Worm (Caenorhabditis elegans) whole organism, young adult: Measurements from ENCODE around the gene sru-21.
"Not testable (repeated sequence)": the region's sequence is repeated elsewhere in the genome, so short reads cannot be mapped to it uniquely, and the experiment has no call there.

Source experiments
- D2030.7 ChIP-seq: fragments of 200-800 bp; sonication (Bioruptor generic); IDR thresholded peaks from 2 replicates; pipeline ENCODE4 v1.3.6; 2022; ENCODE audit warnings: missing genetic modification reagents, missing genetic modification characterization, missing compliant biosample characterization
- F23B12.7 ChIP-seq: sonication (generic microtip); optimal IDR thresholded peaks from 2 replicates; lab custom pipeline; 2017; ENCODE audit warnings: missing genetic modification characterization, mild to moderate bottlenecking, missing compliant biosample characterization, antibody characterized with exemption, moderate library complexity; ENCODE audit not compliant: insufficient read depth
- F49E8.2 ChIP-seq: sonication (generic microtip); optimal IDR thresholded peaks from 3 replicates; lab custom pipeline; 2017; ENCODE audit warnings: missing genetic modification characterization, mild to moderate bottlenecking, missing compliant biosample characterization, antibody characterized with exemption, moderate library complexity; ENCODE audit not compliant: insufficient read depth
- K11D2.4 ChIP-seq: fragments of 200-800 bp; sonication (Bioruptor generic); IDR thresholded peaks from 2 replicates; pipeline ENCODE4 v1.3.6; 2022; ENCODE audit warnings: missing genetic modification reagents, missing genetic modification characterization, missing compliant biosample characterization
- aptf-2 ChIP-seq: fragments of 200-800 bp; sonication (Bioruptor generic); conservative IDR thresholded peaks from 2 replicates; pipeline ENCODE4 v1.3.6; 2022; ENCODE audit warnings: missing genetic modification reagents, missing genetic modification characterization, missing compliant biosample characterization
- cebp-2 ChIP-seq: fragments of 200-800 bp; sonication (Bioruptor generic); IDR thresholded peaks from 2 replicates; pipeline ENCODE4 v1.3.6; 2022; ENCODE audit warnings: missing genetic modification characterization, missing compliant biosample characterization
- ceh-91 ChIP-seq: fragments of 200-800 bp; sonication (Bioruptor generic); IDR thresholded peaks from 2 replicates; pipeline ENCODE4 v1.3.6; 2022; ENCODE audit warnings: missing genetic modification reagents, missing genetic modification characterization, missing compliant biosample characterization
- dox-1 ChIP-seq: fragments of 200-800 bp; sonication (Bioruptor generic); IDR thresholded peaks from 2 replicates; pipeline ENCODE4 v1.3.6; 2022; ENCODE audit warnings: missing genetic modification reagents, missing genetic modification characterization, missing compliant biosample characterization
- egl-44 ChIP-seq: fragments of 200-800 bp; sonication (Bioruptor generic); IDR thresholded peaks from 2 replicates; pipeline ENCODE4 v1.3.6; 2022; ENCODE audit warnings: missing genetic modification reagents, missing genetic modification characterization, missing compliant biosample characterization
- ekl-4 ChIP-seq: fragments of 200-800 bp; sonication (Bioruptor generic); IDR thresholded peaks from 2 replicates; pipeline ENCODE4 v1.3.6; 2022; ENCODE audit warnings: missing genetic modification reagents, missing genetic modification characterization, missing compliant biosample characterization
- gei-17 ChIP-seq: fragments of 200-800 bp; sonication (Bioruptor generic); optimal IDR thresholded peaks from 2 replicates; lab custom pipeline; 2018; ENCODE audit warnings: mild to moderate bottlenecking, missing genetic modification characterization, missing compliant biosample characterization
- him-1 ChIP-seq: sonication (generic microtip); optimal IDR thresholded peaks from 2 replicates; lab custom pipeline; 2016; ENCODE audit warnings: missing genotype, missing genetic modification reagents, missing genetic modification characterization, missing compliant biosample characterization
- hmg-1.2 ChIP-seq: fragments of 200-800 bp; sonication (Bioruptor generic); IDR thresholded peaks from 2 replicates; pipeline ENCODE4 v1.3.6; 2022; ENCODE audit warnings: missing genetic modification reagents, missing genetic modification characterization, missing compliant biosample characterization
- hmg-20 ChIP-seq: fragments of 200-800 bp; sonication (Bioruptor generic); IDR thresholded peaks from 2 replicates; pipeline ENCODE4 v1.3.6; 2022; ENCODE audit warnings: missing genetic modification reagents, missing genetic modification characterization, missing compliant biosample characterization
- hrde-1 ChIP-seq: sonication (generic microtip); optimal IDR thresholded peaks from 2 replicates; lab custom pipeline; 2016; ENCODE audit warnings: missing genetic modification characterization, mild to moderate bottlenecking, missing compliant biosample characterization, moderate library complexity, missing genotype, missing genetic modification reagents, borderline replicate concordance
- lag-1 ChIP-seq: fragments of 200-800 bp; sonication (Bioruptor generic); IDR thresholded peaks from 2 replicates; pipeline ENCODE4 v1.3.6; 2022; ENCODE audit warnings: missing genetic modification reagents, missing genetic modification characterization, missing compliant biosample characterization
- let-607 ChIP-seq, 2 experiments: fragments of 200-800 bp in 1 of 2; sonication (Bioruptor generic) in 1 of 2; sonication (generic microtip) in 1 of 2; optimal IDR thresholded peaks; 2 replicates each; lab custom pipeline; 2016 to 2018; ENCODE audit warnings: mild to moderate bottlenecking in 2 of 2, missing compliant biosample characterization in 2 of 2, missing genetic modification characterization in 2 of 2, moderate library complexity in 2 of 2, missing genotype in 1 of 2
- lin-40 ChIP-seq: sonication (generic microtip); optimal IDR thresholded peaks from 2 replicates; lab custom pipeline; 2016; ENCODE audit warnings: missing genetic modification characterization, mild to moderate bottlenecking, missing compliant biosample characterization, missing genotype, missing genetic modification reagents
- lsl-1 ChIP-seq: fragments of 200-800 bp; sonication (Bioruptor generic); optimal IDR thresholded peaks from 2 replicates; lab custom pipeline; 2018; ENCODE audit warnings: mild to moderate bottlenecking, missing genetic modification characterization, moderate library complexity, missing compliant biosample characterization
- madf-10 ChIP-seq: sonication (generic microtip); optimal IDR thresholded peaks from 2 replicates; lab custom pipeline; 2016; ENCODE audit warnings: mild to moderate bottlenecking, missing genetic modification characterization, missing compliant biosample characterization
- madf-6 ChIP-seq: fragments of 200-800 bp; sonication (Bioruptor generic); IDR thresholded peaks from 2 replicates; pipeline ENCODE4 v1.3.6; 2022; ENCODE audit warnings: missing genetic modification reagents, missing genetic modification characterization, missing compliant biosample characterization
- madf-8 ChIP-seq: fragments of 200-800 bp; sonication (Bioruptor generic); conservative IDR thresholded peaks from 2 replicates; pipeline ENCODE4 v1.3.6; 2022; ENCODE audit warnings: missing genetic modification reagents, missing genetic modification characterization, missing compliant biosample characterization
- mcd-1 ChIP-seq: fragments of 200-800 bp; sonication (Bioruptor generic); IDR thresholded peaks from 2 replicates; pipeline ENCODE4 v1.3.6; 2022; ENCODE audit warnings: missing genetic modification reagents, missing genetic modification characterization, missing compliant biosample characterization
- mxl-1 ChIP-seq: sonication (generic microtip); optimal IDR thresholded peaks from 2 replicates; lab custom pipeline; 2016; ENCODE audit warnings: missing genetic modification characterization, missing compliant biosample characterization
- nhr-179 ChIP-seq: sonication (generic microtip); optimal IDR thresholded peaks from 2 replicates; lab custom pipeline; 2016; ENCODE audit warnings: mild to moderate bottlenecking, missing genetic modification characterization, missing compliant biosample characterization
- pbrm-1 ChIP-seq: fragments of 200-800 bp; sonication (Bioruptor generic); IDR thresholded peaks from 2 replicates; pipeline ENCODE4 v1.3.6; 2022; ENCODE audit warnings: missing genetic modification reagents, missing genetic modification characterization, missing compliant biosample characterization
- rcor-1 ChIP-seq: fragments of 200-800 bp; sonication (Bioruptor generic); IDR thresholded peaks from 2 replicates; pipeline ENCODE4 v1.3.6; 2022; ENCODE audit warnings: missing genetic modification reagents, missing genetic modification characterization, missing compliant biosample characterization
- rec-8 ChIP-seq, 2 experiments: sonication (generic microtip); optimal IDR thresholded peaks; 2 replicates each; lab custom pipeline; 2016; ENCODE audit warnings: mild to moderate bottlenecking in 2 of 2, missing genetic modification characterization in 2 of 2, missing genetic modification reagents in 2 of 2, missing genotype in 2 of 2, missing biosample characterization in 1 of 2, missing compliant biosample characterization in 1 of 2, moderate library complexity in 1 of 2
- rpc-1 ChIP-seq, 2 experiments: fragments of 150-350 bp in 1 of 2; sonication (generic microtip) in 1 of 2; optimal IDR thresholded peaks; 2 replicates each; lab custom pipeline; 2014 to 2018; ENCODE audit warnings: missing biosample characterization in 1 of 2, missing genetic modification characterization in 1 of 2, missing genetic modification reagents in 1 of 2, missing genotype in 1 of 2
- sdz-38 ChIP-seq: sonication (generic microtip); optimal IDR thresholded peaks from 2 replicates; lab custom pipeline; 2016; ENCODE audit warnings: missing genotype, missing genetic modification characterization, missing compliant biosample characterization
- snpc-1.1 ChIP-seq: sonication (generic microtip); optimal IDR thresholded peaks from 2 replicates; lab custom pipeline; 2017; ENCODE audit warnings: missing genetic modification characterization, mild to moderate bottlenecking, missing compliant biosample characterization, antibody characterized with exemption, moderate library complexity, missing genotype, missing genetic modification reagents; ENCODE audit not compliant: insufficient read depth
- snpc-1.3 ChIP-seq: sonication (generic microtip); optimal IDR thresholded peaks from 2 replicates; lab custom pipeline; 2017; ENCODE audit warnings: missing genetic modification characterization, mild to moderate bottlenecking, missing compliant biosample characterization, antibody characterized with exemption, moderate library complexity, missing genotype, missing genetic modification reagents; ENCODE audit not compliant: insufficient read depth
- snpc-3.4 ChIP-seq: sonication (generic microtip); optimal IDR thresholded peaks from 2 replicates; lab custom pipeline; 2017; ENCODE audit warnings: missing genetic modification characterization, mild to moderate bottlenecking, missing compliant biosample characterization, antibody characterized with exemption, moderate library complexity, missing genotype, missing genetic modification reagents
- snpc-4 ChIP-seq, 5 experiments: fragments of 150-350 bp in 1 of 5; sonication (generic microtip) in 4 of 5; optimal IDR thresholded peaks; 2 replicates each; lab custom pipeline; 2014 to 2018; ENCODE audit warnings: missing genetic modification characterization in 5 of 5, missing biosample characterization in 3 of 5, antibody characterized with exemption in 2 of 5, mild to moderate bottlenecking in 2 of 5, missing compliant biosample characterization in 2 of 5, missing genotype in 2 of 5, moderate library complexity in 2 of 5, missing genetic modification reagents in 1 of 5
- somi-1 ChIP-seq: fragments of 200-800 bp; sonication (Bioruptor generic); optimal IDR thresholded peaks from 2 replicates; lab custom pipeline; 2018; ENCODE audit warnings: mild to moderate bottlenecking, missing genetic modification characterization, missing compliant biosample characterization
- tbp1 ChIP-seq: fragments of 200-800 bp; sonication (Bioruptor generic); optimal IDR thresholded peaks from 2 replicates; lab custom pipeline; 2018; ENCODE audit warnings: mild to moderate bottlenecking, missing genetic modification characterization, missing compliant biosample characterization
- tbx-9 ChIP-seq: sonication (generic microtip); optimal IDR thresholded peaks from 2 replicates; lab custom pipeline; 2016; ENCODE audit warnings: borderline replicate concordance, missing genetic modification characterization, inconsistent platforms, missing compliant biosample characterization
- unc-62 ChIP-seq: fragments of 150-350 bp; optimal IDR thresholded peaks from 2 replicates; lab custom pipeline; 2014; ENCODE audit warnings: missing biosample characterization, missing genetic modification reagents, missing genetic modification characterization
- xnd-1 ChIP-seq: sonication (generic microtip); optimal IDR thresholded peaks from 2 replicates; lab custom pipeline; 2016; ENCODE audit warnings: missing genotype, missing genetic modification reagents, missing genetic modification characterization, missing compliant biosample characterization
- ztf-3 ChIP-seq: fragments of 200-800 bp; sonication (Bioruptor generic); optimal IDR thresholded peaks from 2 replicates; lab custom pipeline; 2018; ENCODE audit warnings: mild to moderate bottlenecking, missing genetic modification characterization, missing compliant biosample characterization

The sru-21 gene

ce11 chrIV:13591645-13592044, 34.9 kb upstream of the sru-21 start, which contains the start of gene tsp-5:
Gene tsp-5 (minus strand): TSS chrIV:13591745.
- TF ChIP-seq rcor-1 (GFP tag; lab: Robert Waterston, UW), result no peak
- TF ChIP-seq mxl-1 (tag; lab: Kevin White, UChicago), result no peak

DNA sequence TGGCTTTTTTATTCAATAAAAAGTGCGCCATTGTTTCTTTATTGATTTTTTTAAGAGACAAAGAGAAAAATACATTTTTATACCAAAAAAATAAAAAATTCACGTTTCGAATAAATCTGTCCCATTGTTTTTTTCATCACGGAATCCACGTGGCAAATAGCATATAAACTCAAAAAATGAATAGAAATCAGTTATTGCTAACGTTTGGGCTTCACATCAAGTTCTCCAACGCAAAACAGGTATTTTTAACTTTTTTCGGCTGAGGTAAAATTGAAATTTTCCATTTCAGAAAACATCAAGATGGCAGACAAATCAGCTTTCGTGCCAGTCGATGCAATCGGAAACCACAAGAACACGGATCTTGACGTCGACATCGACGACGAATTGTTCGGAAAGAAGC, 33.2 kb upstream of the sru-21 start, which contains the start of gene Y45F10B.3:
Gene Y45F10B.3, plus strand, starts transcription at position 301 of the 400 bp plus-strand sequence.
- TF ChIP-seq tbx-9 (tag; lab: Kevin White, UChicago) (no peak), xnd-1 (tag; lab: Kevin White, UChicago) (no peak), let-607 (tag; optimal IDR thresholded peaks at IDR 0.05; lab: Kevin White, UChicago) (no peak), unc-62 (GFP tag; lab: Kevin White, UChicago) (no peak), gei-17 (no peak), mcd-1 (no peak), egl-44 (GFP tag; lab: Robert Waterston, UW) (no peak), tbp1 (no peak), madf-8 (no peak), rec-8 (tag; optimal IDR thresholded peaks at IDR 0.05; lab: Kevin White, UChicago) (no peak), ztf-3 (GFP tag; lab: Kevin White, UChicago) (no peak), aptf-2 (GFP tag; lab: Robert Waterston, UW) (no peak), madf-10 (tag; lab: Kevin White, UChicago) (no peak), somi-1 (GFP tag; lab: Kevin White, UChicago) (no peak), K11D2.4 (no peak), cebp-2 (GFP tag; lab: Robert Waterston, UW) (no peak), rpc-1 (optimal IDR thresholded peaks at IDR 0.05; lab: Kevin White, UChicago) (no peak), rpc-1 (tag; optimal IDR thresholded peaks at IDR 0.05; lab: Kevin White, UChicago) (no peak), hmg-20 (no peak), hrde-1 (tag; lab: Kevin White, UChicago) (no peak)

DNA sequence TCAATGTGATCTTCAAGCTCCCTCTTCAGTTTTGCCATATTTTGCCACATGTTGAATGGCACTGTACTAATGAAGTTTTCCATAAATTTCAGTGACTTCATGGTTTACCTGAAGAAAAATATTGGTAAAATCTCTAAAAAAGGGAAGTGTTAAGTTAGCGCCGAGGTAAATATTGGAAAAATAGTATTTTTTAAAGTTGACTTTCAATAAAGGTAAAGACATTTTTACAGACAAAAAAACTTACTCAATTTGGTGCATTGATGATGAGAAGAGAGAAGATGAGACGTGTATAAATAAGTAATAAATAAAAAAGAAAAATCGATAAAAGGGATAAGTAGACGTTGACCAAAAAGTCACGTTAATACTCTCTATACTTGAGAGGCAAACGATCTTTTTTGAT, 28.8 kb upstream of the sru-21 start, which contains the start of gene Y45F10B.9:
Gene Y45F10B.9, minus strand, starts transcription at position 101 of the 400 bp plus-strand sequence.
- not testable (repeated sequence) for TF ChIP-seq snpc-1.3; madf-8; D2030.7 (GFP tag; lab: Robert Waterston, UW)
- TF ChIP-seq, all 124 proteins: peak for 0; not testable (repeated sequence) for 124

DNA sequence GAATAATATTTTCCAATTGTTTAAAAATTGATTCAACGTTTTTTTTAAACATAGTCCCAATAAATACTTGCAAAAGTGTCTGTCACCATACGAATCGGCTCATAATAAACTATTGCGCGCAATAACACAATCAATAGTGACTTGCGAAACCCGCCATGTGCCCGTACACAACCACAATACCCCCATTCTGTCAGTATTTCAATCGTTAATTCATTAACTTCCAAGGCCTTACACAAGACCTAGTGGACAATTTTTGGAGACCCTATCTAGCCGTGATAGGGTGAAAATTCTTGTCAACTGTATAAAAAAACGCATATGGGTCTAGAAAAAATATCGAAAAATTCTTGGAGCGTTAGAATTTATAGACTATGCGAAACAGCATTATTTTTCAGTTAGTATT, 25.9 kb upstream of the sru-21 start:
- peak; percentile 74 for TF ChIP-seq madf-6 (GFP tag; lab: Robert Waterston, UW)
- peak; percentile 80 for TF ChIP-seq pbrm-1
- peak; percentile 76 for TF ChIP-seq snpc-1.3
- TF ChIP-seq ekl-4 (GFP tag; lab: Robert Waterston, UW), result no peak
- peak; percentile 25 for TF ChIP-seq xnd-1 (tag; lab: Kevin White, UChicago)
- no peak for TF ChIP-seq nhr-179 (tag; lab: Kevin White, UChicago)
- no peak for TF ChIP-seq rec-8 (tag; optimal IDR thresholded peaks at IDR 0.05; lab: Kevin White, UChicago)
- no peak for TF ChIP-seq madf-10 (tag; lab: Kevin White, UChicago)
- TF ChIP-seq F23B12.7 (tag; lab: Kevin White, UChicago), result no peak
- TF ChIP-seq snpc-3.4 (tag; lab: Kevin White, UChicago), result peak; percentile 90
- TF ChIP-seq snpc-4 (GFP tag; optimal IDR thresholded peaks at IDR 0.05; lab: Kevin White, UChicago), result peak; percentile 94
- peak; percentile 95 to 98 (median 96) for TF ChIP-seq snpc-4 (tag; optimal IDR thresholded peaks at IDR 0.05; lab: Kevin White, UChicago)
- no peak for TF ChIP-seq sdz-38 (tag; lab: Kevin White, UChicago)
- TF ChIP-seq hmg-1.2 (GFP tag; lab: Robert Waterston, UW), result peak; percentile 84
- TF ChIP-seq tbp1, result peak; percentile 75
- TF ChIP-seq rcor-1 (GFP tag; lab: Robert Waterston, UW), result peak; percentile 14; the same call in 1 of the 2 replicates
- no peak for TF ChIP-seq lag-1 (GFP tag; lab: Robert Waterston, UW)
- peak; percentile 52 for TF ChIP-seq F49E8.2 (tag; lab: Kevin White, UChicago)
- TF ChIP-seq snpc-1.1 (tag; lab: Kevin White, UChicago), result peak; percentile 94
- peak; percentile 57 for TF ChIP-seq him-1 (tag; lab: Kevin White, UChicago)
- peak; percentile 34; the same call in 1 of the 2 replicates for TF ChIP-seq dox-1
- TF ChIP-seq ceh-91 (GFP tag; lab: Robert Waterston, UW), result no peak
- peak; percentile 43 for TF ChIP-seq lsl-1 (GFP tag; lab: Kevin White, UChicago)
- TF ChIP-seq lin-40 (tag; lab: Kevin White, UChicago), result no peak
